Fruit fly (Drosophila melanogaster) whole organism: Measurements from ENCODE around the gene Bap111.

ENCODE experiments used
- CG8478 ChIP-seq: fragments of >200 bp; optimal IDR thresholded peaks from 2 replicates; lab custom pipeline; 2018; ENCODE audit warnings: inconsistent platforms
- Dll ChIP-seq: fragments of >200 bp; optimal IDR thresholded peaks from 2 replicates; lab custom pipeline; 2017
- EcR ChIP-seq, 2 experiments: fragments of >200 bp; optimal IDR thresholded peaks; 2 replicates each; lab custom pipeline; 2017; ENCODE audit warnings: missing biosample characterization in 2 of 2, missing genetic modification characterization in 2 of 2, missing genetic modification reagents in 2 of 2
- pan ChIP-seq: fragments of >200 bp; optimal IDR thresholded peaks from 2 replicates; lab custom pipeline; 2017
- usp ChIP-seq: fragments of >200 bp; optimal IDR thresholded peaks from 2 replicates; lab custom pipeline; 2017; ENCODE audit warnings: missing biosample characterization, missing genetic modification characterization, mixed read lengths

DNA sequence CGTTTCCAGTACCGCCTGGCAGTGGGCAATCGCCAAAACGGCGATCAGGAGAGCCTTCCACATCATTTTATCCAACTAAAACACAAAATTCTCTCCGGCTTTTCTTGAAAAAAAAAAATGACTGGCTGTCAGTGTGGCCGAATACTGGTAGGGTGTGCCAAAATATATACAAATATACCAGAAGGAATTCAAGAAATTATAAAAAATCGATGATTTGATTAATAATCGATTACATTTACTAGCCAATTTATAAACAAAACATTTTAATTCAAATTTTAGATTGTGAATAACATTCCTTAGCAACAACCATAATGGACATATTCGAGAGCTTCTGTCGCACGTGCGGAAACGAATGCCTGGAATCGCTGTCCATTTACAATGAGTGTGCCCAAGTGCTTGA is 9.3 kb downstream of the Bap111 start, which contains the start of the genes Ost48 and Dlip1:
- no peak for TF ChIP-seq Dll (lab: Kevin White, UChicago)
- TF ChIP-seq usp (GFP tag; lab: Kevin White, UChicago): no peak
- TF ChIP-seq CG8478 (lab: Kevin White, UChicago): no peak
- no peak for TF ChIP-seq pan
- TF ChIP-seq EcR (GFP tag; optimal IDR thresholded peaks at IDR 0.05; lab: Kevin White, UChicago): no peak
